Worm (Caenorhabditis elegans): ENCODE measurements around the gene F54B11.11.
A peak's percentile ranks its signal among the peaks of the same experiment; 100 is the strongest.

DNA sequence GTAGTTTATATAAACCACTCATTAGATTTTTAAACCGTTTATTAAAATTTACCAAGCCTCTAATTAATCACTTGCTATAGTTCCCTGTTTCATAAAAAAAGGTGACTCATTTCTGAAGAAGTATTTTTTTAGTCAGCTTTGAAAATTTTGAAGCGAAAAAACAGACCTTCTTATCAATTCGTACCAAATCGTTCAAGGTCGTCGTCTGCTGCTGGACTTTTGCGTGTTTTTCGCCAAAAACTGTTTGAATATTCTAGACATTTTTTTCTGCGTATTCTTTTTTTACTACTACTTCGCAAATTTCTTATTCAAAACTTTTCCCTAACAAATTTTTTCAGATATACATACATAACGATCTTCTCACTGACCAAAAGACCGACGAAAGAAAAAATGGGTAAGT, 36.3 kb upstream of the F54B11.11 start, which contains the start of gene cah-4:
- TF ChIP-seq unc-130 (tag; optimal IDR thresholded peaks at IDR 0.05) (no peak), nhr-11 (tag; optimal IDR thresholded peaks at IDR 0.05) (no peak), sup-37 (GFP tag; optimal IDR thresholded peaks at IDR 0.05) (no peak), egl-13 (tag; optimal IDR thresholded peaks at IDR 0.05) (no peak), unc-62 (GFP tag; optimal IDR thresholded peaks at IDR 0.05) (no peak), lin-15B (tag; optimal IDR thresholded peaks at IDR 0.05) (no peak), nhr-237 (tag; optimal IDR thresholded peaks at IDR 0.05) (no peak), ama-1 (optimal IDR thresholded peaks at IDR 0.05) (peak; percentile 35), lsy-2 (tag; optimal IDR thresholded peaks at IDR 0.05) (no peak), nhr-12 (tag; optimal IDR thresholded peaks at IDR 0.05) (no peak), isw-1 (GFP tag; IDR thresholded peaks at IDR 0.05) (no peak)
